Fruit fly (Drosophila melanogaster) whole organism, prepupa: ENCODE data around the gene pall.

Experiments used
- CG6276 ChIP-seq: fragments of 200-800 bp; sonication (Bioruptor generic); optimal IDR thresholded peaks from 2 replicates; lab custom pipeline; 2017; ENCODE audit warnings: missing biosample characterization, mild to moderate bottlenecking, missing genetic modification characterization
- Hr4 ChIP-seq: fragments of 200-800 bp; sonication (Bioruptor generic); optimal IDR thresholded peaks from 3 replicates; lab custom pipeline; 2016; ENCODE audit warnings: missing biosample characterization, missing genetic modification characterization
- Lpt ChIP-seq: fragments of 200-800 bp; sonication (Bioruptor generic); optimal IDR thresholded peaks from 3 replicates; lab custom pipeline; 2016; ENCODE audit warnings: missing biosample characterization, missing genetic modification characterization
- Met ChIP-seq: fragments of 200-800 bp; sonication (Bioruptor generic); optimal IDR thresholded peaks from 3 replicates; lab custom pipeline; 2016; ENCODE audit warnings: missing biosample characterization, missing genetic modification characterization
- cyc ChIP-seq: fragments of 200-800 bp; sonication (Bioruptor generic); optimal IDR thresholded peaks from 3 replicates; lab custom pipeline; 2016; ENCODE audit warnings: missing biosample characterization, missing genetic modification characterization

DNA sequence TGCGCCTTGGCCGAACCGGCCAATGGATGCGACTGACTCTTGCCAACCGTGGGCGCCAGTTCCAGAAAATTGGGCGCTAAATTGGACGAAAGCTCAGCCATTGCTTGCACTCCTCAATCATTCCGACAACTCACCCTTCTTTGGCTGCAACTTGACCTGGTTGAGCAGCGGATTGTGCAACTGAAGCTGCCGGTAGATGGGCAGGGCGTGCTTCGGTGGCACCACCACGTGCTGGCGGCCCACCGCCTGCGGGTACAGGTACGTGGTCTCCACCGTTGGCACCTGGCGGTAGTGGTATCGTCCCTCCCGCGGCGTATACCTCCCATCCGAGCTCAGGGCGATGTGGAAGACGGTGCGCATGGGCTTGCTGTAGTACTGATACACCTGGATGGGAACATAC lies 2.8 kb upstream of the pall start:
- no peak for TF ChIP-seq cyc (GFP tag; lab: Kevin White, UChicago)
- TF ChIP-seq Hr4 (GFP tag; lab: Kevin White, UChicago): no peak
- TF ChIP-seq Met (GFP tag; lab: Kevin White, UChicago): no peak
- TF ChIP-seq Lpt (GFP tag; lab: Kevin White, UChicago): no peak
- TF ChIP-seq CG6276: no peak
